Worm (Caenorhabditis elegans) whole organism, young adult: Measurements from ENCODE around the gene ZK899.6.

Source experiments
- B0261.1 ChIP-seq: sonication (generic microtip); optimal IDR thresholded peaks from 2 replicates; lab custom pipeline; 2016; ENCODE audit warnings: mild to moderate bottlenecking, missing genetic modification characterization, moderate library complexity, missing compliant biosample characterization
- C17E4.6 ChIP-seq: fragments of 200-800 bp; sonication (Bioruptor generic); IDR thresholded peaks from 2 replicates; pipeline ENCODE4 v1.3.6; 2022; ENCODE audit warnings: missing genetic modification reagents, missing genetic modification characterization, missing compliant biosample characterization
- F23B12.7 ChIP-seq: sonication (generic microtip); optimal IDR thresholded peaks from 2 replicates; lab custom pipeline; 2017; ENCODE audit warnings: missing genetic modification characterization, mild to moderate bottlenecking, missing compliant biosample characterization, antibody characterized with exemption, moderate library complexity; ENCODE audit not compliant: insufficient read depth
- F37B4.10 ChIP-seq: fragments of 200-800 bp; sonication (Bioruptor generic); IDR thresholded peaks from 2 replicates; pipeline ENCODE4 v1.3.6; 2022; ENCODE audit warnings: missing genetic modification characterization, missing compliant biosample characterization
- Y53G8AR.9 ChIP-seq: fragments of 200-800 bp; sonication (Bioruptor generic); conservative IDR thresholded peaks from 2 replicates; pipeline ENCODE4 v1.3.6; 2022; ENCODE audit warnings: missing genetic modification reagents, missing genetic modification characterization, missing compliant biosample characterization
- Y79H2A.3 ChIP-seq: fragments of 200-800 bp; sonication (Bioruptor generic); conservative IDR thresholded peaks from 2 replicates; pipeline ENCODE4 v1.3.6; 2022; ENCODE audit warnings: missing genetic modification reagents, missing genetic modification characterization, missing compliant biosample characterization
- aptf-2 ChIP-seq: fragments of 200-800 bp; sonication (Bioruptor generic); conservative IDR thresholded peaks from 2 replicates; pipeline ENCODE4 v1.3.6; 2022; ENCODE audit warnings: missing genetic modification reagents, missing genetic modification characterization, missing compliant biosample characterization
- attf-5 ChIP-seq: fragments of 200-800 bp; sonication (Bioruptor generic); optimal IDR thresholded peaks from 2 replicates; lab custom pipeline; 2018; ENCODE audit warnings: mild to moderate bottlenecking, missing genetic modification characterization, missing compliant biosample characterization
- cebp-1 ChIP-seq, 2 experiments: fragments of 200-800 bp in 1 of 2; sonication (Bioruptor generic) in 1 of 2; sonication (generic microtip) in 1 of 2; IDR thresholded peaks in 1 of 2; optimal IDR thresholded peaks in 1 of 2; 2 replicates each; pipeline versions ENCODE4 v1.3.6 to Lab custom; 2017 to 2022; ENCODE audit warnings: missing compliant biosample characterization in 2 of 2, missing genetic modification characterization in 2 of 2, mild to moderate bottlenecking in 1 of 2, missing genetic modification reagents in 1 of 2, moderate library complexity in 1 of 2
- die-1 ChIP-seq: sonication (generic microtip); optimal IDR thresholded peaks from 2 replicates; lab custom pipeline; 2016; ENCODE audit warnings: missing genotype, mild to moderate bottlenecking, missing genetic modification characterization, missing compliant biosample characterization
- ekl-4 ChIP-seq: fragments of 200-800 bp; sonication (Bioruptor generic); IDR thresholded peaks from 2 replicates; pipeline ENCODE4 v1.3.6; 2022; ENCODE audit warnings: missing genetic modification reagents, missing genetic modification characterization, missing compliant biosample characterization
- hmg-20 ChIP-seq: fragments of 200-800 bp; sonication (Bioruptor generic); IDR thresholded peaks from 2 replicates; pipeline ENCODE4 v1.3.6; 2022; ENCODE audit warnings: missing genetic modification reagents, missing genetic modification characterization, missing compliant biosample characterization
- lin-54 ChIP-seq: fragments of 200-800 bp; sonication (Bioruptor generic); optimal IDR thresholded peaks from 2 replicates; lab custom pipeline; 2018; ENCODE audit warnings: mild to moderate bottlenecking, missing genetic modification characterization, missing compliant biosample characterization
- madf-6 ChIP-seq: fragments of 200-800 bp; sonication (Bioruptor generic); IDR thresholded peaks from 2 replicates; pipeline ENCODE4 v1.3.6; 2022; ENCODE audit warnings: missing genetic modification reagents, missing genetic modification characterization, missing compliant biosample characterization
- mcd-1 ChIP-seq: fragments of 200-800 bp; sonication (Bioruptor generic); IDR thresholded peaks from 2 replicates; pipeline ENCODE4 v1.3.6; 2022; ENCODE audit warnings: missing genetic modification reagents, missing genetic modification characterization, missing compliant biosample characterization
- nfya-2 ChIP-seq: fragments of 200-800 bp; sonication (Bioruptor generic); IDR thresholded peaks from 2 replicates; pipeline ENCODE4 v1.3.6; 2022; ENCODE audit warnings: missing genetic modification reagents, missing genetic modification characterization, missing compliant biosample characterization
- nhr-80 ChIP-seq: sonication (generic microtip); optimal IDR thresholded peaks from 2 replicates; lab custom pipeline; 2016; ENCODE audit warnings: missing genetic modification characterization, missing compliant biosample characterization
- pbrm-1 ChIP-seq: fragments of 200-800 bp; sonication (Bioruptor generic); IDR thresholded peaks from 2 replicates; pipeline ENCODE4 v1.3.6; 2022; ENCODE audit warnings: missing genetic modification reagents, missing genetic modification characterization, missing compliant biosample characterization
- pha-4 ChIP-seq: fragments of 150-350 bp; sonication (generic microtip); optimal IDR thresholded peaks from 2 replicates; lab custom pipeline; 2014; ENCODE audit warnings: missing biosample characterization, missing genetic modification reagents, missing genetic modification characterization
- rpc-1 ChIP-seq, 2 experiments: fragments of 150-350 bp in 1 of 2; sonication (generic microtip) in 1 of 2; optimal IDR thresholded peaks; 2 replicates each; lab custom pipeline; 2014 to 2018; ENCODE audit warnings: missing biosample characterization in 1 of 2, missing genetic modification characterization in 1 of 2, missing genetic modification reagents in 1 of 2, missing genotype in 1 of 2
- snpc-1.1 ChIP-seq: sonication (generic microtip); optimal IDR thresholded peaks from 2 replicates; lab custom pipeline; 2017; ENCODE audit warnings: missing genetic modification characterization, mild to moderate bottlenecking, missing compliant biosample characterization, antibody characterized with exemption, moderate library complexity, missing genotype, missing genetic modification reagents; ENCODE audit not compliant: insufficient read depth
- snpc-1.3 ChIP-seq: sonication (generic microtip); optimal IDR thresholded peaks from 2 replicates; lab custom pipeline; 2017; ENCODE audit warnings: missing genetic modification characterization, mild to moderate bottlenecking, missing compliant biosample characterization, antibody characterized with exemption, moderate library complexity, missing genotype, missing genetic modification reagents; ENCODE audit not compliant: insufficient read depth
- snpc-4 ChIP-seq, 5 experiments: fragments of 150-350 bp in 1 of 5; sonication (generic microtip) in 4 of 5; optimal IDR thresholded peaks; 2 replicates each; lab custom pipeline; 2014 to 2018; ENCODE audit warnings: missing genetic modification characterization in 5 of 5, missing biosample characterization in 3 of 5, antibody characterized with exemption in 2 of 5, mild to moderate bottlenecking in 2 of 5, missing compliant biosample characterization in 2 of 5, missing genotype in 2 of 5, moderate library complexity in 2 of 5, missing genetic modification reagents in 1 of 5
- somi-1 ChIP-seq: fragments of 200-800 bp; sonication (Bioruptor generic); optimal IDR thresholded peaks from 2 replicates; lab custom pipeline; 2018; ENCODE audit warnings: mild to moderate bottlenecking, missing genetic modification characterization, missing compliant biosample characterization
- tlf-1 ChIP-seq: fragments of 200-800 bp; sonication (Bioruptor generic); optimal IDR thresholded peaks from 2 replicates; lab custom pipeline; 2018; ENCODE audit warnings: mild to moderate bottlenecking, missing genetic modification characterization, missing compliant biosample characterization
- zfh-2 ChIP-seq: fragments of 200-800 bp; sonication (Bioruptor generic); conservative IDR thresholded peaks from 2 replicates; pipeline ENCODE4 v1.3.6; 2022; ENCODE audit warnings: missing genetic modification reagents, missing genetic modification characterization, missing compliant biosample characterization
- zim-3 ChIP-seq: sonication (generic microtip); optimal IDR thresholded peaks from 2 replicates; lab custom pipeline; 2017; ENCODE audit warnings: mild to moderate bottlenecking, missing genetic modification characterization, moderate library complexity, missing compliant biosample characterization
- ztf-25 ChIP-seq: fragments of 200-800 bp; sonication (Bioruptor generic); IDR thresholded peaks from 2 replicates; pipeline ENCODE4 v1.3.6; 2022; ENCODE audit warnings: missing genetic modification reagents, missing genetic modification characterization, missing compliant biosample characterization

The ZK899.6 gene

DNA sequence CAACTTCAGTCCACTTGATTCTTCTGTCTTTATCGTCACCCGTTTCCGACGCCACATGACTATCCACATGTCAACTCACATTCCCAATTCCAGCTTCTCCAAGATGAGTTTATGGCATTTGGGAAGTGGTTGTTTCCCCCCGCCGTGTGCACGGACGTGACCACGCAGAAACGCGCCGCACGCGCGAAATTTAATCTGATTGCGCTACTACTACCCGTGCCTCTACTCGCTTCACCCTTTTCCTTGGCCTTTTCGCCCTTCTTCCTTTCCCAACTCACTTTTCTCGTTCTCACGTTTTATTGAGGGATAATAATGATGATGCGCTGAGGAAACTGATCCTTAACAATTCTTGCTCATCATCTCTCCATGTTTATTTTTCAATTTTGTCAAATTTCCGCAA is 43.2 kb downstream of the ZK899.6 start:
- TF ChIP-seq F37B4.10 (GFP tag; lab: Robert Waterston, UW) (no peak), madf-6 (GFP tag; lab: Robert Waterston, UW) (0 out of 2 replicates have a peak, but pooled peaks have one; percentile 9), pha-4 (tag; lab: Kevin White, UChicago) (no peak), zfh-2 (GFP tag; lab: Robert Waterston, UW) (peak; percentile 48; the same call in 1 of the 2 replicates)
- TF ChIP-seq, all 124 proteins: peak for 2

DNA sequence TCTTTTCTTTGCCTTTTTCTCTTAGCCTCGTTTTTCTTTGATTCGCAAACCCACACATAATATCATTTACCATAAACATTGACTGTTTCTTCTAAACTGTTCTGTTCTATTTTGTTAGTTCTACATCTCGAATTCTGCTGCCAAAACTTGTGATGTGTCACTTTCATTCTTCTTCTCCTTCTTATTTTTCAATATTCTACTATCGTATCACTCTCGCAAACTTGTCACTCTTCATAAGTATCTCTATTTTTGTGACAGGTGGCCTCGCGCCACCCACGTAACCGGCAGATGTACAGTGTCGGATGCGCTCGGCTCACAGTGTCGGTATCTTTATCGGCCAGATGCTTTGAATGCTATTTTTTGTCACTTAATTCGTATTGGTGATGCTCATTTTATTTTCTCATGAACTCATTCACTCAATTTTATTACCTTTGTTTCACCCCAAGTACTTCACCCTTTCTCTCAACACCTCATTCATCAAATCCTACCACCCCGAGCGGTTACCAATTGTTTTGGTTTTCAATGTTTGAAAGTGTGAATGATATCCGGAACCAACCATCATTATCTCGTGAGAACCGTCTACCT is 45.4 kb downstream of the ZK899.6 start:
- TF ChIP-seq snpc-1.1 (no peak), somi-1 (GFP tag; lab: Kevin White, UChicago) (no peak), madf-6 (GFP tag; lab: Robert Waterston, UW) (no peak), nfya-2 (no peak), B0261.1 (tag; lab: Kevin White, UChicago) (no peak), hmg-20 (GFP tag; lab: Robert Waterston, UW) (no peak), Y53G8AR.9 (GFP tag; lab: Robert Waterston, UW) (no peak), die-1 (no peak), aptf-2 (GFP tag; lab: Robert Waterston, UW) (no peak)

DNA sequence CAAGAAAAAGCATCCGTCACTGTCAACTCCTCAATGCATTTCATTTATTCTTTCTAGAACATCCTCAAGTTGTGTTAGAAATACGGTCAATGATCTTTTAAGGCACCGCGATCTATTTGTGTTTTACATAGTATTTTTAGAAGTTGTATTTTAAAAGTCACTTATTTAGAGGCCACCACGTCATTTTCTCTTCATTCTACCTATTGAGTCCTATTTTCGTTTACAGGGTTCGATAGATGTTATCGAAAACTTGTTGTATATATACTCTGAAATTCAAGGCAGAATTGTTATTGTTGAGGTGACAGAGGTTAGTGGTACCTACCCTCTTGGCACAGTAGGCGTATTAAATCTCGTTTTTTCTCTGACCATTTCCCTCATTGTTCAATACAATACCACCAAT is 46.4 kb downstream of the ZK899.6 start:
- TF ChIP-seq somi-1 (GFP tag; lab: Kevin White, UChicago) (no peak), ekl-4 (no peak), nhr-80 (tag; lab: Kevin White, UChicago) (no peak), mcd-1 (GFP tag; lab: Robert Waterston, UW) (no peak), zim-3 (no peak), Y79H2A.3 (GFP tag; lab: Robert Waterston, UW) (no peak)
- TF ChIP-seq, all 124 proteins: peak for 0

DNA sequence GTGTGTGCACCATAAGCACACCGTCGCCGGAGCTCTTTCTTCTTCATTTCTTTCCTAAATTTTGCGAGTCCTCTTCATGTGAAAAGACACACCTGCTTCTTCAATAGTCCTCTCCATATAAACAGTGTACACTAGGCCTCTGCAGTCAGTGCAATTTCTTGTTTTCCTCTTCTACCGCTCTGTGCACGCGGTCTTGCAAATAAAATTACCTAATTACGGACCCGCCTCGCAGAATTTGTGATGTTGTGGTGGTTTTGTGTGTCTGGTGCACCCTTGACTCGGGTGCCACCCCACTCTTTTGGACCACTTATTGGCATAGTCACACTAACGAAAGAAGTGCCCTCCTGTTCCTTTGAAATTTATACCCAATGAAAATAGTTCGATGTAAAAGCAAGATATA is 46.8 kb downstream of the ZK899.6 start:
- TF ChIP-seq lin-54 (GFP tag; lab: Kevin White, UChicago) (no peak), somi-1 (GFP tag; lab: Kevin White, UChicago) (no peak), snpc-4 (GFP tag; optimal IDR thresholded peaks at IDR 0.05; lab: Kevin White, UChicago) (no peak), snpc-4 (tag; optimal IDR thresholded peaks at IDR 0.05; lab: Kevin White, UChicago) (no peak), Y79H2A.3 (GFP tag; lab: Robert Waterston, UW) (no peak), ztf-25 (GFP tag; lab: Robert Waterston, UW) (no peak), cebp-1 (GFP tag; IDR thresholded peaks at IDR 0.05; lab: Robert Waterston, UW) (no peak), cebp-1 (tag; optimal IDR thresholded peaks at IDR 0.05; lab: Kevin White, UChicago) (no peak), rpc-1 (optimal IDR thresholded peaks at IDR 0.05; lab: Kevin White, UChicago) (no peak), rpc-1 (tag; optimal IDR thresholded peaks at IDR 0.05; lab: Kevin White, UChicago) (no peak), F23B12.7 (tag; lab: Kevin White, UChicago) (no peak), attf-5 (no peak), C17E4.6 (GFP tag; lab: Robert Waterston, UW) (no peak), snpc-1.3 (no peak), pbrm-1 (GFP tag; lab: Robert Waterston, UW) (no peak)

- TF ChIP-seq tlf-1 (no peak), cebp-1 (GFP tag; IDR thresholded peaks at IDR 0.05; lab: Robert Waterston, UW) (no peak), cebp-1 (tag; optimal IDR thresholded peaks at IDR 0.05; lab: Kevin White, UChicago) (peak; percentile 51)
Observed at ce11 chrX:9510448-9510847, 47.3 kb downstream of the ZK899.6 start.
